Fruit fly (Drosophila melanogaster) whole organism, adult: Measurements from ENCODE around the gene Mks1.

Experiments
- CG11617 ChIP-seq: fragments of 200-800 bp; sonication (Bioruptor generic); optimal IDR thresholded peaks from 2 replicates; lab custom pipeline; 2017; ENCODE audit warnings: mild to moderate bottlenecking, missing biosample characterization, missing genetic modification reagents, missing genetic modification characterization
- CG12768 ChIP-seq: fragments of 200-800 bp; sonication (Bioruptor generic); optimal IDR thresholded peaks from 2 replicates; lab custom pipeline; 2017; ENCODE audit warnings: missing biosample characterization, missing genetic modification characterization, mild to moderate bottlenecking, moderate library complexity, missing genetic modification reagents
- CG14711 ChIP-seq: fragments of 200-800 bp; sonication (Bioruptor generic); optimal IDR thresholded peaks from 2 replicates; lab custom pipeline; 2018; ENCODE audit warnings: missing biosample characterization, mild to moderate bottlenecking, missing genetic modification characterization, moderate library complexity
- CG1620 ChIP-seq: fragments of 200-800 bp; sonication (Bioruptor generic); optimal IDR thresholded peaks from 2 replicates; lab custom pipeline; 2016; ENCODE audit warnings: missing biosample characterization, missing genetic modification characterization
- CG33017 ChIP-seq: fragments of 200-800 bp; sonication (Bioruptor generic); optimal IDR thresholded peaks from 2 replicates; lab custom pipeline; 2018; ENCODE audit warnings: missing biosample characterization, mild to moderate bottlenecking, missing genetic modification characterization, moderate library complexity
- CG5204 ChIP-seq: fragments of 200-800 bp; sonication (Bioruptor generic); optimal IDR thresholded peaks from 2 replicates; lab custom pipeline; 2016; ENCODE audit warnings: missing biosample characterization, missing genetic modification characterization
- CG7045 ChIP-seq: fragments of 200-800 bp; sonication (Bioruptor generic); optimal IDR thresholded peaks from 2 replicates; lab custom pipeline; 2017; ENCODE audit warnings: missing biosample characterization, mild to moderate bottlenecking, missing genetic modification characterization
- CG7101 ChIP-seq: fragments of 200-800 bp; sonication (Bioruptor generic); optimal IDR thresholded peaks from 2 replicates; lab custom pipeline; 2018; ENCODE audit warnings: missing biosample characterization, mild to moderate bottlenecking, missing genetic modification characterization, moderate library complexity
- Clk ChIP-seq: fragments of 200-800 bp; sonication (Bioruptor generic); optimal IDR thresholded peaks from 2 replicates; lab custom pipeline; 2017; ENCODE audit warnings: missing biosample characterization, missing genetic modification characterization
- Crg-1 ChIP-seq: fragments of 200-800 bp; sonication (Bioruptor generic); optimal IDR thresholded peaks from 2 replicates; lab custom pipeline; 2016; ENCODE audit warnings: missing biosample characterization, missing genetic modification characterization
- Hr96 ChIP-seq: fragments of 200-800 bp; sonication (Bioruptor generic); optimal IDR thresholded peaks from 2 replicates; lab custom pipeline; 2016; ENCODE audit warnings: missing biosample characterization, missing genetic modification characterization
- Mnt ChIP-seq: fragments of 200-800 bp; sonication (Bioruptor generic); optimal IDR thresholded peaks from 2 replicates; lab custom pipeline; 2016; ENCODE audit warnings: missing biosample characterization, mild to moderate bottlenecking, missing genetic modification characterization
- bab1 ChIP-seq: fragments of 200-800 bp; sonication (Bioruptor generic); optimal IDR thresholded peaks from 3 replicates; lab custom pipeline; 2019; ENCODE audit warnings: missing biosample characterization, mild to moderate bottlenecking, missing genetic modification characterization, moderate library complexity
- cic ChIP-seq: fragments of 200-800 bp; sonication (Bioruptor generic); optimal IDR thresholded peaks from 2 replicates; lab custom pipeline; 2017; ENCODE audit warnings: missing biosample characterization, mild to moderate bottlenecking, missing genetic modification characterization, moderate library complexity
- cnc ChIP-seq, 2 experiments: fragments of >200 bp; optimal IDR thresholded peaks; 2 replicates each; lab custom pipeline; 2017
- kay ChIP-seq: fragments of 200-800 bp; sonication (Bioruptor generic); peaks from one replicate; lab custom pipeline; 2016; ENCODE audit warnings: missing biosample characterization, missing genetic modification characterization, borderline replicate concordance
- ovo ChIP-seq: fragments of 200-800 bp; sonication (Bioruptor generic); optimal IDR thresholded peaks from 2 replicates; lab custom pipeline; 2016; ENCODE audit warnings: missing biosample characterization, missing genetic modification characterization
- pad ChIP-seq: fragments of 200-800 bp; sonication (Bioruptor generic); optimal IDR thresholded peaks from 3 replicates; lab custom pipeline; 2017; ENCODE audit warnings: missing biosample characterization, missing genetic modification characterization, mild to moderate bottlenecking, moderate library complexity, missing genetic modification reagents
- tj ChIP-seq: fragments of 200-800 bp; sonication (Bioruptor generic); optimal IDR thresholded peaks from 3 replicates; lab custom pipeline; 2017; ENCODE audit warnings: missing biosample characterization, mild to moderate bottlenecking, missing genetic modification characterization, moderate library complexity
- toe ChIP-seq: fragments of 200-800 bp; sonication (Bioruptor generic); optimal IDR thresholded peaks from 2 replicates; lab custom pipeline; 2016; ENCODE audit warnings: missing biosample characterization, missing genetic modification characterization

The Mks1 gene

dm6 chrX:12496497-12496896 lies at the start of gene Mks1:
Mks1 (minus strand) TSS chrX:12496597.
- TF ChIP-seq CG14711: peak; percentile 66
- TF ChIP-seq CG12768 (GFP tag; lab: Kevin White, UChicago): no peak

dm6 chrX:12546119-12546518 lies 49.7 kb upstream of the Mks1 start:
- no peak for TF ChIP-seq Clk (GFP tag; lab: Kevin White, UChicago)
- no peak for TF ChIP-seq Crg-1 (GFP tag; lab: Kevin White, UChicago)
- TF ChIP-seq CG11617: no peak
- TF ChIP-seq CG5204 (GFP tag; lab: Kevin White, UChicago): no peak
- no peak for TF ChIP-seq CG7101 (tag; lab: Kevin White, UChicago)
- TF ChIP-seq CG1620: no peak
- no peak for TF ChIP-seq bab1 (GFP tag; lab: Kevin White, UChicago)
- no peak for TF ChIP-seq ovo (GFP tag; lab: Kevin White, UChicago)
- no peak for TF ChIP-seq CG7045 (GFP tag; lab: Kevin White, UChicago)
- no peak for TF ChIP-seq toe (GFP tag; lab: Kevin White, UChicago)
- TF ChIP-seq CG14711: no peak
- no peak for TF ChIP-seq Mnt
- no peak for TF ChIP-seq cic
- TF ChIP-seq CG33017 (tag; lab: Kevin White, UChicago): no peak
- no peak for TF ChIP-seq Hr96

DNA sequence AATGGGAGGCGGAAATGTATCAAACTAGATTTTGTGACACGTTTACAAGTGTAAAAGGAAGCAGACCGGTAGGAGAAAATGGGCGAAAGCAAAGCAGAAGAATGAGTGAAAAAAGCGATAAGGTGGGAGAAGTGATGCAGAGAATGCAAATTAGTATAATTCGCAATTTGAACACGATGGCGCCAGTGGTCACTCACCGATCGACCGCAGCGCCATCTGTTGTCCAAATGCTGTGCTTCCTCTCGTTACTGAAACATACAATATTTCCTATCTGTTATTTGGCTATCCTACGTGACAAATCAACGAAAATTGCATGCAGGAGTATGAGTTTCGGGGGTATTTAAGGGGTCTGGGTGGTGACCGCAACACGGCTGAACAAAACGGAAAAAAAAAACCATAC lies 44.4 kb upstream of the Mks1 start:
- no peak for TF ChIP-seq toe (GFP tag; lab: Kevin White, UChicago)
- no peak for TF ChIP-seq ovo (GFP tag; lab: Kevin White, UChicago)
- TF ChIP-seq pad (GFP tag; lab: Kevin White, UChicago): no peak
- TF ChIP-seq Mnt: no peak
- no peak for TF ChIP-seq cic
- TF ChIP-seq CG7045 (GFP tag; lab: Kevin White, UChicago): no peak
- no peak for TF ChIP-seq kay (GFP tag; lab: Kevin White, UChicago)
- TF ChIP-seq CG1620: no peak
- TF ChIP-seq Hr96: no peak
- TF ChIP-seq CG11617: no peak
- TF ChIP-seq CG7101 (tag; lab: Kevin White, UChicago): no peak
- no peak for TF ChIP-seq Clk (GFP tag; lab: Kevin White, UChicago)
- no peak for TF ChIP-seq CG5204 (GFP tag; lab: Kevin White, UChicago)
- no peak for TF ChIP-seq cnc (optimal IDR thresholded peaks at IDR 0.05; lab: Kevin White, UChicago)
- TF ChIP-seq Crg-1 (GFP tag; lab: Kevin White, UChicago): no peak
- TF ChIP-seq CG14711: no peak
- no peak for TF ChIP-seq CG12768 (GFP tag; lab: Kevin White, UChicago)
- no peak for TF ChIP-seq CG33017 (tag; lab: Kevin White, UChicago)

dm6 chrX:12539215-12539614 lies 42.8 kb upstream of the Mks1 start:
- TF ChIP-seq Clk (GFP tag; lab: Kevin White, UChicago) (no peak), CG33017 (tag; lab: Kevin White, UChicago) (no peak), kay (GFP tag; lab: Kevin White, UChicago) (no peak)

DNA sequence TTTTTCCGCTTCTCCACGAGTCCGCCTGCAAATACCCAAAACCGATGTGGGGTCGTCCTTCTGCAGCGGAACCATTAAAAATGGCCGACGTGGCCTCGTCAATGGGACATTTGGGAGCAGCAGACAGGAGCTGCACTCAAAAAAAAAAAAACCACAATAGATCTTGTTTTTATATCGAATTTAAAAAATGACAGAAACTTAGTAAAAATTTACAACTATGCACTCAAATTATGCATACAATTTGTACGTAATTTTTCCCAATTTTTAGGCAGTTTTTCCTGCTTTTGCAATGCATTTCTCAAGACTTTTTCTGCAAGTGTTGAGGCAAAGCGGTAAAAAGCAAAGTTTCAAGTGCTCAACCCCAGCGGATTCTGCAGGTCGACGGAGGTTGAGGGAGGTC lies 37.2 kb upstream of the Mks1 start:
- no peak for TF ChIP-seq CG5204 (GFP tag; lab: Kevin White, UChicago)
- TF ChIP-seq CG7101 (tag; lab: Kevin White, UChicago): no peak
- TF ChIP-seq Crg-1 (GFP tag; lab: Kevin White, UChicago): no peak

- TF ChIP-seq CG7045 (GFP tag; lab: Kevin White, UChicago): peak; percentile 7
- peak; percentile 56 for TF ChIP-seq tj (GFP tag; lab: Kevin White, UChicago)
- no peak for TF ChIP-seq toe (GFP tag; lab: Kevin White, UChicago)
- peak; percentile 42 for TF ChIP-seq CG11617
- no peak for TF ChIP-seq Clk (GFP tag; lab: Kevin White, UChicago)
- TF ChIP-seq cic: no peak
- peak; percentile 61 for TF ChIP-seq pad (GFP tag; lab: Kevin White, UChicago)
- TF ChIP-seq kay (GFP tag; lab: Kevin White, UChicago): no peak
- TF ChIP-seq CG7101 (tag; lab: Kevin White, UChicago): peak; percentile 72
- TF ChIP-seq Mnt: no peak
- TF ChIP-seq Crg-1 (GFP tag; lab: Kevin White, UChicago): peak; percentile 55
- TF ChIP-seq CG14711: peak; percentile 80
- TF ChIP-seq CG33017 (tag; lab: Kevin White, UChicago): peak; percentile 17
- peak; percentile 61 for TF ChIP-seq CG1620
- TF ChIP-seq bab1 (GFP tag; lab: Kevin White, UChicago): peak; percentile 94
- no peak for TF ChIP-seq ovo (GFP tag; lab: Kevin White, UChicago)
- TF ChIP-seq Hr96: peak; percentile 33
- TF ChIP-seq CG5204 (GFP tag; lab: Kevin White, UChicago): peak; percentile 21
- no peak for TF ChIP-seq cnc (optimal IDR thresholded peaks at IDR 0.05; lab: Kevin White, UChicago)
- no peak for TF ChIP-seq CG12768 (GFP tag; lab: Kevin White, UChicago)
These were observed 14.6 kb upstream of the Mks1 start for dm6 chrX:12510750-12511649.

dm6 chrX:12507589-12507988 lies 11.2 kb upstream of the Mks1 start:
- no peak for TF ChIP-seq ovo (GFP tag; lab: Kevin White, UChicago)
- no peak for TF ChIP-seq Clk (GFP tag; lab: Kevin White, UChicago)
- no peak for TF ChIP-seq bab1 (GFP tag; lab: Kevin White, UChicago)
